Fruit fly (Drosophila melanogaster): ENCODE data around the gene Tet.

DNA sequence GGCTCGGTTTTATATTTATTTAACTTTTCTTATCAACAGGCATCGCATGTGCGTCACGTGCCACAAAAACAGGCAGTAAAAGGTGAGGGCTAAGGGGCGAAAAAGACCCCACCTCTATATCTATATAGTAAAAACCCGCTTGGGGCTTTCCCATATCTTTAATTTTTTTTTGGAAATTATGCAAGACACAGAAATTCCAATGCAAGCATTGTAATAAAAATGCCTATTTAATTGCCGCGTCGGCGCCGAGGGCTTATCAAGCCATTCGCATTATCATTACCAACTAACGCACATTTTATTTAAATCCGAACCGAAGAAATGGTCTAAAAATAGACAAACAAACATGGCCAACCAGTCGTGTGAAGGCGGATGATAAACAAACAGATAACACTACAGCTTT is 8.4 kb upstream of the Tet start:
- TF ChIP-seq CG12768 (GFP tag; optimal IDR thresholded peaks at IDR 0.05) = no peak
- no peak for TF ChIP-seq Crg-1 (GFP tag; optimal IDR thresholded peaks at IDR 0.05)
- no peak for TF ChIP-seq CG1620 (GFP tag; optimal IDR thresholded peaks at IDR 0.05)

All from whole organism, adult.